Fruit fly (Drosophila melanogaster): ENCODE results near the gene CG1113.

The CG1113 gene

dm6 chr3R:5263311-5264250 is 10.6 kb downstream of the CG1113 start (continued):
- peak; percentile 23 for TF ChIP-seq Antp (GFP tag; optimal IDR thresholded peaks at IDR 0.05)
- TF ChIP-seq fru (optimal IDR thresholded peaks at IDR 0.05) = no peak
- peak; percentile 9 for TF ChIP-seq CG13624 (GFP tag; optimal IDR thresholded peaks at IDR 0.05)
- no peak for TF ChIP-seq unc-4 (GFP tag; IDR thresholded peaks at IDR 0.05; ENCODE audit: partially characterized antibody)
- no peak for TF ChIP-seq Hr39 (optimal IDR thresholded peaks at IDR 0.05)
- no peak for TF ChIP-seq jigr1 (GFP tag; IDR thresholded peaks at IDR 0.05)
- peak; percentile 78 for TF ChIP-seq CG8359 (GFP tag; optimal IDR thresholded peaks at IDR 0.05; ENCODE audit: borderline replicate concordance)
- peak; percentile 23 for TF ChIP-seq schlank (tag; optimal IDR thresholded peaks at IDR 0.05)
- TF ChIP-seq Aef1 (GFP tag; IDR thresholded peaks at IDR 0.05) = peak; percentile 71; the same call in 2 of the 3 replicates
- no peak for TF ChIP-seq Dip3 (GFP tag; optimal IDR thresholded peaks at IDR 0.05)
- TF ChIP-seq mld (GFP tag; IDR thresholded peaks at IDR 0.05; ENCODE audit: partially characterized antibody) = 0 out of 3 replicates have a peak, but pooled peaks have one; percentile 37
- TF ChIP-seq D (optimal IDR thresholded peaks at IDR 0.05) = no peak
- peak; percentile 86 for TF ChIP-seq D (GFP tag; optimal IDR thresholded peaks at IDR 0.05)
- TF ChIP-seq ATbp (GFP tag; optimal IDR thresholded peaks at IDR 0.05) = peak; percentile 66
- TF ChIP-seq Sry-δ (GFP tag; optimal IDR thresholded peaks at IDR 0.05) = no peak
- TF ChIP-seq B-H1 (GFP tag; IDR thresholded peaks at IDR 0.05) = peak; percentile 51; the same call in 2 of the 3 replicates
- TF ChIP-seq Xrp1 (GFP tag; IDR thresholded peaks at IDR 0.05) = peak; percentile 74
- TF ChIP-seq ato (GFP tag; IDR thresholded peaks at IDR 0.05; ENCODE audit: partially characterized antibody) = no peak
- no peak for TF ChIP-seq h (optimal IDR thresholded peaks at IDR 0.05)
- peak; percentile 62 for TF ChIP-seq YL-1 (GFP tag; optimal IDR thresholded peaks at IDR 0.05)
- peak; percentile 83 for TF ChIP-seq unpg (GFP tag; optimal IDR thresholded peaks at IDR 0.05)
- 0 out of 3 replicates have a peak, but pooled peaks have one; percentile 39 for TF ChIP-seq CG2889 (GFP tag; IDR thresholded peaks at IDR 0.05)
- TF ChIP-seq cad (GFP tag; optimal IDR thresholded peaks at IDR 0.05) = no peak
- TF ChIP-seq H15 (GFP tag; IDR thresholded peaks at IDR 0.05) = peak; percentile 53; the same call in 1 of the 3 replicates
- TF ChIP-seq abd-A (tag; optimal IDR thresholded peaks at IDR 0.05) = peak; percentile 84
- peak; percentile 47 for TF ChIP-seq ab (GFP tag; optimal IDR thresholded peaks at IDR 0.05)
- peak; percentile 37; the same call in 1 of the 3 replicates for TF ChIP-seq CG34224 (GFP tag; IDR thresholded peaks at IDR 0.05; ENCODE audit: partially characterized antibody)
- peak; percentile 33; the same call in 1 of the 3 replicates for TF ChIP-seq Opbp (GFP tag; IDR thresholded peaks at IDR 0.05; ENCODE audit: partially characterized antibody)
- TF ChIP-seq CrebB (tag; optimal IDR thresholded peaks at IDR 0.05) = no peak
- peak; percentile 66 for TF ChIP-seq CG30020 (tag; optimal IDR thresholded peaks at IDR 0.05)
- peak; percentile 72 for TF ChIP-seq CG33557 (GFP tag; optimal IDR thresholded peaks at IDR 0.05)
- TF ChIP-seq CG43689 (GFP tag; IDR thresholded peaks at IDR 0.05) = 0 out of 2 replicates have a peak, but pooled peaks have one; percentile 42
- TF ChIP-seq CG4820 (GFP tag; optimal IDR thresholded peaks at IDR 0.05) = peak; percentile 76
- TF ChIP-seq CG6175 (GFP tag; IDR thresholded peaks at IDR 0.05) = no peak; the same call in 2 of the 3 replicates
- TF ChIP-seq nom (GFP tag; optimal IDR thresholded peaks at IDR 0.05) = peak; percentile 41
- TF ChIP-seq Xbp1 (GFP tag; optimal IDR thresholded peaks at IDR 0.05) = peak; percentile 82
- no peak for TF ChIP-seq toy (GFP tag; IDR thresholded peaks at IDR 0.05)
- peak; percentile 16 for TF ChIP-seq CG8290 (GFP tag; optimal IDR thresholded peaks at IDR 0.05)
- TF ChIP-seq CG8290 (tag; optimal IDR thresholded peaks at IDR 0.05) = peak in 1 of 2 experiments; percentile 61
- peak; percentile 81 for TF ChIP-seq CG32767 (GFP tag; IDR thresholded peaks at IDR 0.05)
- peak; percentile 92 for TF ChIP-seq Oli (tag; optimal IDR thresholded peaks at IDR 0.05)
- TF ChIP-seq CG13123 (GFP tag; optimal IDR thresholded peaks at IDR 0.05) = peak; percentile 55
- TF ChIP-seq CG3838 (GFP tag; optimal IDR thresholded peaks at IDR 0.05) = no peak
- no peak for TF ChIP-seq Lim3 (GFP tag; IDR thresholded peaks at IDR 0.05)
- peak; percentile 66; the same call in 1 of the 2 replicates for TF ChIP-seq stc (GFP tag; IDR thresholded peaks at IDR 0.05)
- TF ChIP-seq CHES-1-like (GFP tag; optimal IDR thresholded peaks at IDR 0.05) = no peak
- TF ChIP-seq Rx (GFP tag; IDR thresholded peaks at IDR 0.05) = peak; percentile 42; the same call in 1 of the 2 replicates
- peak; percentile 94 for TF ChIP-seq CG2678 (tag; optimal IDR thresholded peaks at IDR 0.05)
- peak; percentile 74 for TF ChIP-seq CG15479 (GFP tag; optimal IDR thresholded peaks at IDR 0.05)

All from whole organism, embryonic.